Fruit fly (Drosophila melanogaster) whole organism, adult: ENCODE data around the gene CG13926.

Experiments
- CG11617 ChIP-seq: fragments of 200-800 bp; sonication (Bioruptor generic); optimal IDR thresholded peaks from 2 replicates; lab custom pipeline; 2017; ENCODE audit warnings: mild to moderate bottlenecking, missing biosample characterization, missing genetic modification reagents, missing genetic modification characterization
- CG12768 ChIP-seq: fragments of 200-800 bp; sonication (Bioruptor generic); optimal IDR thresholded peaks from 2 replicates; lab custom pipeline; 2017; ENCODE audit warnings: missing biosample characterization, missing genetic modification characterization, mild to moderate bottlenecking, moderate library complexity, missing genetic modification reagents
- CG14711 ChIP-seq: fragments of 200-800 bp; sonication (Bioruptor generic); optimal IDR thresholded peaks from 2 replicates; lab custom pipeline; 2018; ENCODE audit warnings: missing biosample characterization, mild to moderate bottlenecking, missing genetic modification characterization, moderate library complexity
- CG1620 ChIP-seq: fragments of 200-800 bp; sonication (Bioruptor generic); optimal IDR thresholded peaks from 2 replicates; lab custom pipeline; 2016; ENCODE audit warnings: missing biosample characterization, missing genetic modification characterization
- CG7045 ChIP-seq: fragments of 200-800 bp; sonication (Bioruptor generic); optimal IDR thresholded peaks from 2 replicates; lab custom pipeline; 2017; ENCODE audit warnings: missing biosample characterization, mild to moderate bottlenecking, missing genetic modification characterization
- CG7101 ChIP-seq: fragments of 200-800 bp; sonication (Bioruptor generic); optimal IDR thresholded peaks from 2 replicates; lab custom pipeline; 2018; ENCODE audit warnings: missing biosample characterization, mild to moderate bottlenecking, missing genetic modification characterization, moderate library complexity
- Clk ChIP-seq: fragments of 200-800 bp; sonication (Bioruptor generic); optimal IDR thresholded peaks from 2 replicates; lab custom pipeline; 2017; ENCODE audit warnings: missing biosample characterization, missing genetic modification characterization
- Crg-1 ChIP-seq: fragments of 200-800 bp; sonication (Bioruptor generic); optimal IDR thresholded peaks from 2 replicates; lab custom pipeline; 2016; ENCODE audit warnings: missing biosample characterization, missing genetic modification characterization
- Hr96 ChIP-seq: fragments of 200-800 bp; sonication (Bioruptor generic); optimal IDR thresholded peaks from 2 replicates; lab custom pipeline; 2016; ENCODE audit warnings: missing biosample characterization, missing genetic modification characterization
- Mnt ChIP-seq: fragments of 200-800 bp; sonication (Bioruptor generic); optimal IDR thresholded peaks from 2 replicates; lab custom pipeline; 2016; ENCODE audit warnings: missing biosample characterization, mild to moderate bottlenecking, missing genetic modification characterization
- cnc ChIP-seq, 2 experiments: fragments of >200 bp; optimal IDR thresholded peaks; 2 replicates each; lab custom pipeline; 2017
- kay ChIP-seq: fragments of 200-800 bp; sonication (Bioruptor generic); peaks from one replicate; lab custom pipeline; 2016; ENCODE audit warnings: missing biosample characterization, missing genetic modification characterization, borderline replicate concordance
- pad ChIP-seq: fragments of 200-800 bp; sonication (Bioruptor generic); optimal IDR thresholded peaks from 3 replicates; lab custom pipeline; 2017; ENCODE audit warnings: missing biosample characterization, missing genetic modification characterization, mild to moderate bottlenecking, moderate library complexity, missing genetic modification reagents
- toe ChIP-seq: fragments of 200-800 bp; sonication (Bioruptor generic); optimal IDR thresholded peaks from 2 replicates; lab custom pipeline; 2016; ENCODE audit warnings: missing biosample characterization, missing genetic modification characterization

dm6 chr3L:1579169-1579853 lies 38.6 kb downstream of the CG13926 start:
- TF ChIP-seq CG14711 (tag; lab: Kevin White, UChicago): peak; percentile 46
- TF ChIP-seq Hr96 (GFP tag; lab: Kevin White, UChicago): no peak
- TF ChIP-seq cnc (optimal IDR thresholded peaks at IDR 0.05; lab: Kevin White, UChicago): no peak
- no peak for TF ChIP-seq pad (GFP tag; lab: Kevin White, UChicago)
- no peak for TF ChIP-seq CG7045 (GFP tag; lab: Kevin White, UChicago)
- TF ChIP-seq kay (GFP tag; lab: Kevin White, UChicago): peak; percentile 72
- TF ChIP-seq CG7101 (tag; lab: Kevin White, UChicago): peak; percentile 39
- no peak for TF ChIP-seq Mnt (GFP tag; lab: Kevin White, UChicago)
- no peak for TF ChIP-seq CG1620 (GFP tag; lab: Kevin White, UChicago)
- no peak for TF ChIP-seq toe (GFP tag; lab: Kevin White, UChicago)
- TF ChIP-seq Crg-1 (GFP tag; lab: Kevin White, UChicago): no peak
- TF ChIP-seq Clk: no peak
- TF ChIP-seq CG11617 (GFP tag; lab: Kevin White, UChicago): no peak
- TF ChIP-seq CG12768 (GFP tag; lab: Kevin White, UChicago): peak; percentile 24
